Worm (Caenorhabditis elegans) whole organism, L4 larva: ENCODE results near the gene R03G8.3.
A peak's percentile ranks its signal among the peaks of the same experiment; 100 is the strongest.

Source experiments
- D1046.2 ChIP-seq: fragments of 200-800 bp; sonication (Bioruptor generic); IDR thresholded peaks from 2 replicates; pipeline ENCODE4 v1.3.6; 2022; ENCODE audit warnings: missing genetic modification characterization, missing compliant biosample characterization
- F10B5.3 ChIP-seq: sonication (generic microtip); optimal IDR thresholded peaks from 2 replicates; lab custom pipeline; 2016; ENCODE audit warnings: mild to moderate bottlenecking, missing genetic modification characterization, missing compliant biosample characterization
- F44E2.7 ChIP-seq: fragments of 200-800 bp; sonication (Bioruptor generic); IDR thresholded peaks from 2 replicates; pipeline ENCODE4 v2.1.2; 2022; ENCODE audit warnings: missing genetic modification characterization, missing compliant biosample characterization
- T20F7.1 ChIP-seq: fragments of 200-800 bp; sonication (Bioruptor generic); optimal IDR thresholded peaks from 2 replicates; lab custom pipeline; 2018; ENCODE audit warnings: mild to moderate bottlenecking, missing genetic modification characterization, missing compliant biosample characterization
- Y5F2A.4 ChIP-seq: fragments of 200-800 bp; sonication (Bioruptor generic); optimal IDR thresholded peaks from 2 replicates; lab custom pipeline; 2018; ENCODE audit warnings: mild to moderate bottlenecking, missing genetic modification characterization, missing compliant biosample characterization
- ama-1 ChIP-seq: fragments of 150-350 bp; optimal IDR thresholded peaks from 2 replicates; lab custom pipeline; 2014; ENCODE audit warnings: inconsistent platforms, mixed read lengths
- ceh-32 ChIP-seq: sonication (generic microtip); optimal IDR thresholded peaks from 2 replicates; lab custom pipeline; 2016; ENCODE audit warnings: mild to moderate bottlenecking, missing genetic modification characterization, missing compliant biosample characterization; ENCODE audit not compliant: poor library complexity
- ceh-44 ChIP-seq: fragments of 200-800 bp; sonication (Bioruptor generic); IDR thresholded peaks from 2 replicates; pipeline ENCODE4 v1.3.6; 2022; ENCODE audit warnings: missing genetic modification reagents, missing genetic modification characterization, missing compliant biosample characterization
- ceh-62 ChIP-seq: sonication (generic microtip); optimal IDR thresholded peaks from 2 replicates; lab custom pipeline; 2017; ENCODE audit warnings: missing biosample characterization, missing genetic modification characterization
- ces-1 ChIP-seq: fragments of 150-350 bp; sonication (generic microtip); optimal IDR thresholded peaks from 4 replicates; lab custom pipeline; 2014; ENCODE audit warnings: missing biosample characterization, missing genetic modification reagents, missing genetic modification characterization
- ctbp-1 ChIP-seq: fragments of 200-800 bp; sonication (Bioruptor generic); IDR thresholded peaks from 2 replicates; pipeline ENCODE4 v1.3.6; 2022; ENCODE audit warnings: missing genetic modification reagents, missing genetic modification characterization, missing compliant biosample characterization
- daf-12 ChIP-seq: fragments of 150-350 bp; optimal IDR thresholded peaks from 2 replicates; lab custom pipeline; 2014; ENCODE audit warnings: missing biosample characterization, missing genetic modification reagents, missing genetic modification characterization
- daf-16 ChIP-seq, 3 experiments: sonication (generic microtip); optimal IDR thresholded peaks; 2 replicates each; lab custom pipeline; 2016 to 2017; ENCODE audit warnings: missing genetic modification characterization in 3 of 3, missing genetic modification reagents in 3 of 3, mild to moderate bottlenecking in 2 of 3, missing compliant biosample characterization in 2 of 3, missing biosample characterization in 1 of 3, moderate library complexity in 1 of 3
- daf-19 ChIP-seq: fragments of 200-800 bp; sonication (Bioruptor generic); conservative IDR thresholded peaks from 2 replicates; pipeline ENCODE4 v1.3.6; 2022; ENCODE audit warnings: missing genetic modification characterization, missing compliant biosample characterization
- dmd-6 ChIP-seq: fragments of 200-800 bp; sonication (Bioruptor generic); IDR thresholded peaks from 2 replicates; pipeline ENCODE4 v1.3.6; 2022; ENCODE audit warnings: missing genetic modification reagents, missing genetic modification characterization, missing compliant biosample characterization
- dmd-8 ChIP-seq: fragments of 200-800 bp; sonication (Bioruptor generic); IDR thresholded peaks from 2 replicates; pipeline ENCODE4 v1.3.6; 2022; ENCODE audit warnings: missing genetic modification characterization, missing compliant biosample characterization
- dmd-9 ChIP-seq: fragments of 200-800 bp; sonication (Bioruptor generic); IDR thresholded peaks from 2 replicates; pipeline ENCODE4 v1.3.6; 2022; ENCODE audit warnings: missing genetic modification reagents, missing genetic modification characterization, missing compliant biosample characterization
- dpl-1 ChIP-seq: fragments of 150-350 bp; optimal IDR thresholded peaks from 2 replicates; lab custom pipeline; 2014; ENCODE audit warnings: missing biosample characterization, missing genetic modification reagents, missing genetic modification characterization
- dve-1 ChIP-seq: sonication (generic microtip); optimal IDR thresholded peaks from 2 replicates; lab custom pipeline; 2017; ENCODE audit warnings: antibody characterized with exemption, mild to moderate bottlenecking, missing genetic modification characterization, missing compliant biosample characterization; ENCODE audit not compliant: insufficient read depth
- egl-27 ChIP-seq: sonication (generic microtip); optimal IDR thresholded peaks from 3 replicates; lab custom pipeline; 2017; ENCODE audit warnings: missing biosample characterization, missing genetic modification reagents, missing genetic modification characterization
- fkh-10 ChIP-seq: fragments of 150-350 bp; optimal IDR thresholded peaks from 2 replicates; lab custom pipeline; 2014; ENCODE audit warnings: missing biosample characterization, missing genetic modification reagents, missing genetic modification characterization
- fos-1 ChIP-seq: fragments of 150-350 bp; optimal IDR thresholded peaks from 2 replicates; lab custom pipeline; 2014; ENCODE audit warnings: missing biosample characterization, missing genetic modification characterization
- hif-1 ChIP-seq, 2 experiments: sonication (generic microtip); optimal IDR thresholded peaks; 2 replicates each; lab custom pipeline; 2016 to 2017; ENCODE audit warnings: missing compliant biosample characterization in 2 of 2, missing genetic modification characterization in 2 of 2, missing genetic modification reagents in 2 of 2, missing genotype in 2 of 2, mild to moderate bottlenecking in 1 of 2
- hlh-11 ChIP-seq: fragments of 200-800 bp; sonication (Bioruptor generic); optimal IDR thresholded peaks from 2 replicates; lab custom pipeline; 2018; ENCODE audit warnings: mild to moderate bottlenecking, missing genetic modification characterization, missing compliant biosample characterization
- hmg-1.1 ChIP-seq: fragments of 200-800 bp; sonication (Bioruptor generic); IDR thresholded peaks from 2 replicates; pipeline ENCODE4 v1.3.6; 2022; ENCODE audit warnings: missing genetic modification reagents, missing genetic modification characterization, missing compliant biosample characterization
- jun-1 ChIP-seq: fragments of 150-350 bp; optimal IDR thresholded peaks from 2 replicates; lab custom pipeline; 2014; ENCODE audit warnings: missing biosample characterization, missing genetic modification reagents, missing genetic modification characterization
- lin-29 ChIP-seq: fragments of 200-800 bp; sonication (Bioruptor generic); IDR thresholded peaks from 2 replicates; pipeline ENCODE4 v1.3.6; 2022; ENCODE audit warnings: missing genetic modification reagents, missing genetic modification characterization, missing compliant biosample characterization
- lin-39 ChIP-seq: fragments of 150-350 bp; optimal IDR thresholded peaks from 2 replicates; lab custom pipeline; 2014; ENCODE audit warnings: missing biosample characterization, missing genetic modification reagents, missing genetic modification characterization
- lir-3 ChIP-seq: sonication (generic microtip); optimal IDR thresholded peaks from 2 replicates; lab custom pipeline; 2016; ENCODE audit warnings: mild to moderate bottlenecking, missing genetic modification characterization, missing compliant biosample characterization
- lsy-2 ChIP-seq, 2 experiments: fragments of 150-350 bp in 1 of 2; sonication (generic microtip) in 1 of 2; optimal IDR thresholded peaks; 2 replicates each; lab custom pipeline; 2014 to 2017; ENCODE audit warnings: missing biosample characterization in 2 of 2, missing genetic modification characterization in 2 of 2
- madf-5 ChIP-seq, 2 experiments: fragments of 200-800 bp; sonication (Bioruptor generic); IDR thresholded peaks; 2 replicates each; pipeline ENCODE4 v1.3.6; 2022; ENCODE audit warnings: missing compliant biosample characterization in 2 of 2, missing genetic modification characterization in 2 of 2
- mdl-1 ChIP-seq, 2 experiments: fragments of 150-350 bp in 1 of 2; sonication (generic microtip) in 1 of 2; optimal IDR thresholded peaks; 2 replicates each; lab custom pipeline; 2014 to 2017; ENCODE audit warnings: missing biosample characterization in 2 of 2, missing genetic modification characterization in 2 of 2
- mep-1 ChIP-seq: fragments of 150-350 bp; sonication (generic microtip); optimal IDR thresholded peaks from 3 replicates; lab custom pipeline; 2014; ENCODE audit warnings: missing biosample characterization, missing genetic modification characterization
- nhr-237 ChIP-seq: sonication (generic microtip); optimal IDR thresholded peaks from 2 replicates; lab custom pipeline; 2017; ENCODE audit warnings: missing biosample characterization, missing genetic modification characterization
- nhr-28 ChIP-seq: fragments of 150-350 bp; optimal IDR thresholded peaks from 2 replicates; lab custom pipeline; 2014; ENCODE audit warnings: missing biosample characterization, missing genetic modification characterization
- nhr-6 ChIP-seq: fragments of 150-350 bp; optimal IDR thresholded peaks from 2 replicates; lab custom pipeline; 2014; ENCODE audit warnings: missing biosample characterization, missing genetic modification characterization
- nhr-77 ChIP-seq: fragments of 150-350 bp; optimal IDR thresholded peaks from 2 replicates; lab custom pipeline; 2014; ENCODE audit warnings: missing biosample characterization, missing genetic modification characterization
- pha-4 ChIP-seq, 2 experiments: fragments of 150-350 bp in 1 of 2; fragments of 200-800 bp in 1 of 2; sonication (Bioruptor generic) in 1 of 2; IDR thresholded peaks in 1 of 2; optimal IDR thresholded peaks in 1 of 2; 2 replicates each; pipeline versions ENCODE4 v1.3.6 to Lab custom; 2014 to 2022; ENCODE audit warnings: missing genetic modification characterization in 2 of 2, missing genetic modification reagents in 2 of 2, missing biosample characterization in 1 of 2, missing compliant biosample characterization in 1 of 2
- php-3 ChIP-seq: fragments of 200-800 bp; sonication (Bioruptor generic); IDR thresholded peaks from 2 replicates; pipeline ENCODE4 v1.3.6; 2022; ENCODE audit warnings: missing genetic modification reagents, missing genetic modification characterization, missing compliant biosample characterization
- pqm-1 ChIP-seq: sonication (generic microtip); optimal IDR thresholded peaks from 2 replicates; lab custom pipeline; 2017; ENCODE audit warnings: missing biosample characterization, missing genetic modification characterization
- skn-1 ChIP-seq: fragments of 150-350 bp; optimal IDR thresholded peaks from 2 replicates; lab custom pipeline; 2014; ENCODE audit warnings: missing biosample characterization, missing genetic modification characterization
- snpc-4 ChIP-seq: fragments of 150-350 bp; optimal IDR thresholded peaks from 2 replicates; lab custom pipeline; 2014; ENCODE audit warnings: missing biosample characterization, missing genetic modification characterization
- tra-1 ChIP-seq: fragments of 200-800 bp; sonication (Bioruptor generic); IDR thresholded peaks from 2 replicates; pipeline ENCODE4 v1.3.6; 2022; ENCODE audit warnings: missing genetic modification reagents, missing genetic modification characterization, missing compliant biosample characterization
- unc-62 ChIP-seq, 3 experiments: fragments of 150-350 bp in 1 of 3; sonication (generic microtip); optimal IDR thresholded peaks in 2 of 3; peaks in 1 of 3; 1 replicate in 1 of 3; 2 replicates in 2 of 3; lab custom pipeline; 2014 to 2017; ENCODE audit warnings: missing biosample characterization in 3 of 3, missing genetic modification characterization in 3 of 3, missing genetic modification reagents in 3 of 3, missing genotype in 1 of 3
- ztf-7 ChIP-seq: fragments of 150-350 bp; optimal IDR thresholded peaks from 2 replicates; lab custom pipeline; 2014; ENCODE audit warnings: missing biosample characterization, missing genetic modification characterization

R03G8.3 gene

DNA sequence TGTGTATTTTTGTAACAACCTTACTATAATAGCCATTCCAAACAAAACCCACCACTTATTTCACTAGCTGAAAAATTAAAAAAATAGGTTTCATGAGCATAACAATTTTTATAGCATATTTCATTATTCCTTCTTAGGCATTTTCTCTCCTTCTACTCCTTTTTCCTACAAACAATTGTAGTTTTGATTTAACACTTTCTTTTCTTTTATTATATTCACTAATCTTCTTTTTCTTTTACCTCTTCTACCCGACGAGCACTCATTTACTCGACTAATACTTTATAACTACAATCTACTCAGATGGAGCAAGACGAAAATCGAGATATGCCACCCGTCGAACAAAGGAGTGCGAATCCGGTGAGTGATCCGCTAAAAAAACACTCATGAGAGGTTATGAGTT is 42.5 kb upstream of the R03G8.3 start, which contains the start of gene C53C7.3:
TSS of gene C53C7.3 (plus strand) at position 301 of the 400 bp plus-strand sequence.
- TF ChIP-seq lin-39 (no peak), dmd-8 (GFP tag; lab: Robert Waterston, UW) (no peak)
- TF ChIP-seq, all 104 proteins: peak for 0

- no peak for TF ChIP-seq dpl-1 (GFP tag; lab: Kevin White, UChicago)
- no peak for TF ChIP-seq lsy-2 (tag; optimal IDR thresholded peaks at IDR 0.05; lab: Kevin White, UChicago)
- TF ChIP-seq dmd-6, result no peak
- TF ChIP-seq ceh-44 (GFP tag; lab: Robert Waterston, UW), result no peak
- no peak for TF ChIP-seq fos-1 (tag; lab: Kevin White, UChicago)
- TF ChIP-seq pha-4 (GFP tag; IDR thresholded peaks at IDR 0.05; lab: Robert Waterston, UW), result no peak
- TF ChIP-seq pha-4 (tag; optimal IDR thresholded peaks at IDR 0.05; lab: Kevin White, UChicago), result no peak
- TF ChIP-seq D1046.2 (GFP tag; lab: Robert Waterston, UW), result no peak
- no peak for TF ChIP-seq mdl-1 (tag; optimal IDR thresholded peaks at IDR 0.05; lab: Kevin White, UChicago)
- no peak for TF ChIP-seq hlh-11 (tag; lab: Kevin White, UChicago)
- TF ChIP-seq hif-1 (tag; optimal IDR thresholded peaks at IDR 0.05; lab: Kevin White, UChicago), result no peak
- no peak for TF ChIP-seq jun-1 (tag; lab: Kevin White, UChicago)
- no peak for TF ChIP-seq ces-1 (GFP tag; lab: Kevin White, UChicago)
- no peak for TF ChIP-seq tra-1
- no peak for TF ChIP-seq daf-19 (GFP tag; lab: Robert Waterston, UW)
These were observed 39.4 kb upstream of the R03G8.3 start, which contains the start of gene K03A11.1 for ce11 chrX:13051405-13051804. Gene K03A11.1 (plus strand): TSS chrX:13051705.

ce11 chrX:13055560-13055959 is 35.2 kb upstream of the R03G8.3 start, which contains the start of gene K03A11.6:
Gene K03A11.6 (plus strand): TSS chrX:13055860.
- TF ChIP-seq nhr-6 (tag; lab: Kevin White, UChicago) (no peak), pqm-1 (tag; lab: Kevin White, UChicago) (no peak), ctbp-1 (GFP tag; lab: Robert Waterston, UW) (no peak), lir-3 (tag; lab: Kevin White, UChicago) (no peak), F44E2.7 (no peak), dve-1 (tag; lab: Kevin White, UChicago) (no peak), ceh-32 (tag; lab: Kevin White, UChicago) (no peak), skn-1 (tag; lab: Kevin White, UChicago) (no peak), egl-27 (tag; lab: Kevin White, UChicago) (no peak), hmg-1.1 (GFP tag; lab: Robert Waterston, UW) (no peak), madf-5 (GFP tag; IDR thresholded peaks at IDR 0.05; lab: Robert Waterston, UW) (no peak), ama-1 (no peak), php-3 (GFP tag; lab: Robert Waterston, UW) (no peak), ceh-62 (no peak), fkh-10 (GFP tag; lab: Kevin White, UChicago) (no peak), dmd-9 (GFP tag; lab: Robert Waterston, UW) (no peak), F10B5.3 (tag; lab: Kevin White, UChicago) (no peak), lin-29 (GFP tag; lab: Robert Waterston, UW) (no peak), snpc-4 (tag; lab: Kevin White, UChicago) (no peak), daf-12 (tag; lab: Kevin White, UChicago) (no peak)

DNA sequence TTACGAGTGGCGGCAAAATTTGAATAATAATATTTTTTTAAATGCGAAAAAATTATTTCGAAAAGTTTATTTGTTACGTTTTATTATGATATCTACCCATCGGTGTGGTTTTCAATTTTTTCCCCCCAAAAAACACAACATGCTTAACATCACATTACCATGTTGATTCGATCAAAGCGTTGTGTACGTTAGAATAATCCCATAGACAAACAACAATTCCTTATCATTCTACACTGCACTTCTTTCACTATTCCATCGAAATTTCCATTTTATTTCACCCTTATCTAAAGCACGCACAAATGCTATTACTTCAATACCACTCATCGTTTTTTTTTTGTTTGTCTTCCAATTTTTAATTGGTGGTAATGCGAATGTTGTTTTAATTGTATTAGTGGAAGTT is 30.8 kb upstream of the R03G8.3 start:
- TF ChIP-seq nhr-28 (tag; lab: Kevin White, UChicago) (peak; percentile 80), mep-1 (tag; lab: Kevin White, UChicago) (no peak), skn-1 (tag; lab: Kevin White, UChicago) (no peak), daf-16 (GFP tag; optimal IDR thresholded peaks at IDR 0.05; lab: Kevin White, UChicago) (no peak), daf-16 (tag; optimal IDR thresholded peaks at IDR 0.05; lab: Kevin White, UChicago) (peak; percentile 99), T20F7.1 (GFP tag; lab: Kevin White, UChicago) (no peak), nhr-77 (peak; percentile 36), Y5F2A.4 (GFP tag; lab: Kevin White, UChicago) (no peak), unc-62 (GFP tag; optimal IDR thresholded peaks at IDR 0.05 in 1 of 2; lab: Kevin White, UChicago) (peak in 1 of 2 experiments; percentile 78), unc-62 (tag; optimal IDR thresholded peaks at IDR 0.05; lab: Kevin White, UChicago) (no peak), dmd-6 (peak; percentile 44), F10B5.3 (tag; lab: Kevin White, UChicago) (no peak), ztf-7 (tag; lab: Kevin White, UChicago) (peak; percentile 69), hlh-11 (tag; lab: Kevin White, UChicago) (peak; percentile 62), nhr-237 (no peak), pqm-1 (tag; lab: Kevin White, UChicago) (peak; percentile 95), dve-1 (tag; lab: Kevin White, UChicago) (peak; percentile 78)
